Worm (Caenorhabditis elegans) whole organism, early embryonic: ENCODE results near the gene clec-260.
"Not testable (repeated sequence)": the region's sequence is repeated elsewhere in the genome, so short reads cannot be mapped to it uniquely, and the experiment has no call there.

ENCODE experiments used
- B0310.2 ChIP-seq: sonication (generic microtip); optimal IDR thresholded peaks from 2 replicates; lab custom pipeline; 2016; ENCODE audit warnings: mild to moderate bottlenecking, missing genetic modification characterization, missing compliant biosample characterization
- F13C5.2 ChIP-seq: sonication (generic microtip); optimal IDR thresholded peaks from 2 replicates; lab custom pipeline; 2017; ENCODE audit warnings: mild to moderate bottlenecking, missing genetic modification characterization, inconsistent platforms, missing compliant biosample characterization
- aly-1 ChIP-seq: sonication (generic microtip); optimal IDR thresholded peaks from 2 replicates; lab custom pipeline; 2016; ENCODE audit warnings: missing genetic modification characterization, missing compliant biosample characterization
- ama-1 ChIP-seq: fragments of 150-350 bp; optimal IDR thresholded peaks from 2 replicates; lab custom pipeline; 2014
- ceh-13 ChIP-seq: fragments of 200-800 bp; sonication (Bioruptor generic); optimal IDR thresholded peaks from 2 replicates; lab custom pipeline; 2018; ENCODE audit warnings: mild to moderate bottlenecking, missing genetic modification characterization, missing compliant biosample characterization
- ceh-36 ChIP-seq: sonication (generic microtip); optimal IDR thresholded peaks from 2 replicates; lab custom pipeline; 2016; ENCODE audit warnings: missing genetic modification characterization, inconsistent platforms, missing compliant biosample characterization
- ets-7 ChIP-seq: sonication (generic microtip); optimal IDR thresholded peaks from 2 replicates; lab custom pipeline; 2016; ENCODE audit warnings: missing genotype, missing genetic modification characterization, missing compliant biosample characterization
- flt-1 ChIP-seq: fragments of 200-800 bp; sonication (Bioruptor generic); IDR thresholded peaks from 2 replicates; pipeline ENCODE4 v1.3.6; 2022; ENCODE audit warnings: missing genetic modification characterization, missing compliant biosample characterization
- hmbx-1 ChIP-seq: sonication (generic microtip); optimal IDR thresholded peaks from 2 replicates; lab custom pipeline; 2016; ENCODE audit warnings: mild to moderate bottlenecking, missing genetic modification characterization, missing compliant biosample characterization
- hnd-1 ChIP-seq: sonication (generic microtip); optimal IDR thresholded peaks from 2 replicates; lab custom pipeline; 2016; ENCODE audit warnings: missing genetic modification characterization, missing compliant biosample characterization
- pes-1 ChIP-seq: fragments of 200-800 bp; sonication (Bioruptor generic); IDR thresholded peaks from 2 replicates; pipeline ENCODE4 v1.3.6; 2022; ENCODE audit warnings: missing genetic modification reagents, missing genetic modification characterization, missing compliant biosample characterization
- scrt-1 ChIP-seq: fragments of 200-800 bp; sonication (Bioruptor generic); IDR thresholded peaks from 2 replicates; pipeline ENCODE4 v1.3.6; 2022; ENCODE audit warnings: missing genetic modification characterization, missing compliant biosample characterization
- sea-1 ChIP-seq: fragments of 200-800 bp; sonication (Bioruptor generic); conservative IDR thresholded peaks from 2 replicates; pipeline ENCODE4 v1.3.6; 2022; ENCODE audit warnings: missing genetic modification characterization, missing compliant biosample characterization
- tbx-11 ChIP-seq: fragments of 200-800 bp; sonication (Bioruptor generic); IDR thresholded peaks from 2 replicates; pipeline ENCODE4 v1.3.6; 2022; ENCODE audit warnings: missing genetic modification characterization, missing compliant biosample characterization
- tbx-37 ChIP-seq: fragments of 200-800 bp; sonication (Bioruptor generic); conservative IDR thresholded peaks from 2 replicates; pipeline ENCODE4 v1.3.6; 2022; ENCODE audit warnings: missing genetic modification reagents, missing genetic modification characterization, missing compliant biosample characterization
- tra-4 ChIP-seq: sonication (generic microtip); optimal IDR thresholded peaks from 2 replicates; lab custom pipeline; 2017; ENCODE audit warnings: missing genetic modification characterization, missing compliant biosample characterization

Gene clec-260

ce11 chrV:19958744-19959143, 27.4 kb downstream of the clec-260 start, which contains the start of gene srh-172:
srh-172 (plus strand) TSS chrV:19959044.
- TF ChIP-seq B0310.2 (tag; lab: Kevin White, UChicago), result no peak
- no peak for TF ChIP-seq tbx-11 (GFP tag; lab: Robert Waterston, UW)
- no peak for TF ChIP-seq sea-1 (GFP tag; lab: Robert Waterston, UW)
- TF ChIP-seq hmbx-1, result no peak
- TF ChIP-seq ets-7 (tag; lab: Kevin White, UChicago), result no peak

ce11 chrV:19955171-19955570, 30.9 kb downstream of the clec-260 start, which contains the start of gene abhd-3.1:
abhd-3.1 (plus strand) TSS chrV:19955488.
- TF ChIP-seq F13C5.2 (no peak), B0310.2 (tag; lab: Kevin White, UChicago) (no peak), ceh-13 (GFP tag; lab: Kevin White, UChicago) (no peak), tbx-37 (GFP tag; lab: Robert Waterston, UW) (no peak), tra-4 (tag; lab: Kevin White, UChicago) (no peak), tbx-11 (GFP tag; lab: Robert Waterston, UW) (no peak), ama-1 (no peak), hmbx-1 (no peak), scrt-1 (GFP tag; lab: Robert Waterston, UW) (no peak), ceh-36 (tag; lab: Kevin White, UChicago) (no peak), aly-1 (no peak), pes-1 (GFP tag; lab: Robert Waterston, UW) (no peak), sea-1 (GFP tag; lab: Robert Waterston, UW) (no peak)

- TF ChIP-seq sea-1 (GFP tag; lab: Robert Waterston, UW) (no peak), F13C5.2 (no peak), ets-7 (tag; lab: Kevin White, UChicago) (no peak), tbx-37 (GFP tag; lab: Robert Waterston, UW) (no peak), hnd-1 (no peak), ceh-36 (tag; lab: Kevin White, UChicago) (no peak), ama-1 (no peak), tbx-11 (GFP tag; lab: Robert Waterston, UW) (no peak), scrt-1 (GFP tag; lab: Robert Waterston, UW) (no peak), tra-4 (tag; lab: Kevin White, UChicago) (no peak), aly-1 (no peak), ceh-13 (GFP tag; lab: Kevin White, UChicago) (no peak)
Measured at ce11 chrV:19954491-19954890, 31.6 kb downstream of the clec-260 start.

ce11 chrV:19949721-19950120, 36.4 kb downstream of the clec-260 start, which contains the start of gene Y60A3A.8:
Y60A3A.8 (plus strand) TSS chrV:19949978.
- not testable (repeated sequence) for TF ChIP-seq aly-1; ets-7 (tag; lab: Kevin White, UChicago); scrt-1 (GFP tag; lab: Robert Waterston, UW)

ce11 chrV:19948993-19949392, 37.1 kb downstream of the clec-260 start, which contains the start of gene tmed-4:
tmed-4 (minus strand) TSS chrV:19949093.
- not testable (repeated sequence) for TF ChIP-seq tra-4 (tag; lab: Kevin White, UChicago); flt-1; sea-1 (GFP tag; lab: Robert Waterston, UW)

ce11 chrV:19946529-19946928, 39.6 kb downstream of the clec-260 start, which contains the start of gene dhs-24:
dhs-24 (minus strand) TSS chrV:19946629.
- TF ChIP-seq pes-1 (GFP tag; lab: Robert Waterston, UW) (no peak), tbx-11 (GFP tag; lab: Robert Waterston, UW) (no peak), hmbx-1 (no peak), scrt-1 (GFP tag; lab: Robert Waterston, UW) (no peak), hnd-1 (no peak), tbx-37 (GFP tag; lab: Robert Waterston, UW) (no peak), ama-1 (no peak), flt-1 (no peak), sea-1 (GFP tag; lab: Robert Waterston, UW) (no peak)

- TF ChIP-seq hnd-1 (no peak), scrt-1 (GFP tag; lab: Robert Waterston, UW) (no peak)
Measured at ce11 chrV:19936945-19937344, 49.2 kb downstream of the clec-260 start.

- no peak for TF ChIP-seq sea-1 (GFP tag; lab: Robert Waterston, UW)
Measured at ce11 chrV:19934223-19934622, 51.9 kb downstream of the clec-260 start, which contains the start of gene algn-7. algn-7 (minus strand) TSS chrV:19934323.
